Fruit fly (Drosophila melanogaster) whole organism, embryonic: ENCODE measurements around the gene CG7379.

Source experiments
- Atf3 ChIP-seq: fragments of 200-800 bp; sonication (Bioruptor generic); optimal IDR thresholded peaks from 3 replicates; lab custom pipeline; 2016; ENCODE audit warnings: missing biosample characterization, missing genetic modification characterization
- Bdp1 ChIP-seq: fragments of 200-800 bp; sonication (Bioruptor generic); optimal IDR thresholded peaks from 3 replicates; lab custom pipeline; 2016; ENCODE audit warnings: missing biosample characterization, missing genetic modification characterization
- Blimp-1 ChIP-seq: fragments of 200-800 bp; sonication (Bioruptor generic); optimal IDR thresholded peaks from 3 replicates; lab custom pipeline; 2018; ENCODE audit warnings: missing biosample characterization, missing genetic modification characterization, mild to moderate bottlenecking, moderate library complexity, missing genetic modification reagents
- BtbVII ChIP-seq: fragments of 200-800 bp; sonication (Bioruptor generic); optimal IDR thresholded peaks from 3 replicates; lab custom pipeline; 2017; ENCODE audit warnings: missing biosample characterization, mild to moderate bottlenecking, missing genetic modification characterization
- CG10321 ChIP-seq: fragments of 200-800 bp; sonication (Bioruptor generic); IDR thresholded peaks from 2 replicates; pipeline ENCODE4 v1.3.6; 2022; ENCODE audit warnings: missing biosample characterization, missing genetic modification characterization
- CG10543 ChIP-seq: fragments of 200-800 bp; sonication (Bioruptor generic); optimal IDR thresholded peaks from 3 replicates; lab custom pipeline; 2017; ENCODE audit warnings: missing biosample characterization, mild to moderate bottlenecking, missing genetic modification characterization, moderate library complexity
- CG12236 ChIP-seq: fragments of 200-800 bp; sonication (Bioruptor generic); optimal IDR thresholded peaks from 2 replicates; lab custom pipeline; 2016; ENCODE audit warnings: missing biosample characterization, missing genetic modification characterization
- CG12659 ChIP-seq: fragments of 200-800 bp; sonication (Bioruptor generic); optimal IDR thresholded peaks from 3 replicates; lab custom pipeline; 2017; ENCODE audit warnings: mild to moderate bottlenecking, missing biosample characterization, missing genetic modification reagents, missing genetic modification characterization
- CG12769 ChIP-seq: fragments of 200-800 bp; sonication (Bioruptor generic); optimal IDR thresholded peaks from 2 replicates; lab custom pipeline; 2019; ENCODE audit warnings: missing biosample characterization, mild to moderate bottlenecking, missing genetic modification characterization, moderate library complexity
- CG13287 ChIP-seq: fragments of 200-800 bp; sonication (Bioruptor generic); IDR thresholded peaks from 2 replicates; pipeline ENCODE4 v1.3.6; 2022; ENCODE audit warnings: missing biosample characterization, missing genetic modification characterization; ENCODE audit not compliant: partially characterized antibody
- CG14667 ChIP-seq: fragments of 200-800 bp; sonication (Bioruptor generic); IDR thresholded peaks from 2 replicates; pipeline ENCODE4 v1.3.6; 2022; ENCODE audit warnings: missing biosample characterization, missing genetic modification characterization
- CG15073 ChIP-seq: fragments of 200-800 bp; sonication (Bioruptor generic); optimal IDR thresholded peaks from 2 replicates; lab custom pipeline; 2016; ENCODE audit warnings: missing biosample characterization, missing genetic modification characterization
- CG18764 ChIP-seq: fragments of 200-800 bp; sonication (Bioruptor generic); optimal IDR thresholded peaks from 3 replicates; lab custom pipeline; 2016; ENCODE audit warnings: missing biosample characterization, missing genetic modification characterization
- CG2678 ChIP-seq: fragments of 200-800 bp; sonication (Bioruptor generic); optimal IDR thresholded peaks from 3 replicates; lab custom pipeline; 2019; ENCODE audit warnings: missing biosample characterization, mild to moderate bottlenecking, missing genetic modification characterization, moderate library complexity
- CG31365 ChIP-seq: fragments of 200-800 bp; sonication (Bioruptor generic); optimal IDR thresholded peaks from 2 replicates; lab custom pipeline; 2018; ENCODE audit warnings: missing biosample characterization, mild to moderate bottlenecking, missing genetic modification characterization
- CG32772 ChIP-seq: fragments of 200-800 bp; sonication (Bioruptor generic); IDR thresholded peaks from 2 replicates; pipeline ENCODE4 v1.3.6; 2022; ENCODE audit warnings: missing biosample characterization, missing genetic modification characterization
- CG3726 ChIP-seq: fragments of 200-800 bp; sonication (Bioruptor generic); IDR thresholded peaks from 3 replicates; pipeline ENCODE4, ENCODE4 v1.3.6; 2022; ENCODE audit warnings: missing biosample characterization, missing genetic modification characterization
- CG4820 ChIP-seq: fragments of 200-800 bp; sonication (Bioruptor generic); optimal IDR thresholded peaks from 3 replicates; lab custom pipeline; 2016; ENCODE audit warnings: missing biosample characterization, missing genetic modification characterization
- CG6175 ChIP-seq: fragments of 200-800 bp; sonication (Bioruptor generic); IDR thresholded peaks from 3 replicates; pipeline ENCODE4 v1.3.6; 2022; ENCODE audit warnings: missing biosample characterization, missing genetic modification characterization
- CG6813 ChIP-seq: fragments of 200-800 bp; sonication (Bioruptor generic); optimal IDR thresholded peaks from 2 replicates; lab custom pipeline; 2017; ENCODE audit warnings: missing biosample characterization, missing genetic modification characterization, mild to moderate bottlenecking, moderate library complexity, missing genetic modification reagents
- CG7372 ChIP-seq: fragments of 200-800 bp; sonication (Bioruptor generic); IDR thresholded peaks from 2 replicates; pipeline ENCODE4 v1.3.6; 2022; ENCODE audit warnings: missing biosample characterization, missing genetic modification characterization
- CG7839 ChIP-seq: fragments of 200-800 bp; sonication (Bioruptor generic); optimal IDR thresholded peaks from 3 replicates; lab custom pipeline; 2018; ENCODE audit warnings: missing biosample characterization, mild to moderate bottlenecking, missing genetic modification characterization, moderate library complexity
- CG8478 ChIP-seq: fragments of >200 bp; optimal IDR thresholded peaks from 2 replicates; lab custom pipeline; 2018
- CG8765 ChIP-seq: fragments of 200-800 bp; sonication (Bioruptor generic); IDR thresholded peaks from 2 replicates; pipeline ENCODE4 v1.3.6; 2022; ENCODE audit warnings: missing biosample characterization, missing genetic modification characterization
- CG8924 ChIP-seq: fragments of 200-800 bp; optimal IDR thresholded peaks from 3 replicates; lab custom pipeline; 2019; ENCODE audit warnings: missing biosample characterization, mild to moderate bottlenecking, missing genetic modification characterization, moderate library complexity
- CG9727 ChIP-seq: fragments of 200-800 bp; sonication (Bioruptor generic); optimal IDR thresholded peaks from 3 replicates; lab custom pipeline; 2017; ENCODE audit warnings: missing biosample characterization, mild to moderate bottlenecking, missing genetic modification characterization
- CTCF ChIP-seq: fragments of 200-800 bp; sonication (Bioruptor generic); optimal IDR thresholded peaks from 2 replicates; lab custom pipeline; 2017; ENCODE audit warnings: missing biosample characterization, mild to moderate bottlenecking, missing genetic modification characterization, moderate library complexity
- D19B ChIP-seq: fragments of 200-800 bp; sonication (Bioruptor generic); optimal IDR thresholded peaks from 2 replicates; lab custom pipeline; 2017; ENCODE audit warnings: missing biosample characterization, mild to moderate bottlenecking, missing genetic modification characterization
- Deaf1 ChIP-seq: fragments of 200-800 bp; optimal IDR thresholded peaks from 3 replicates; lab custom pipeline; 2019; ENCODE audit warnings: missing biosample characterization, mild to moderate bottlenecking, missing genetic modification characterization, moderate library complexity
- Dfd ChIP-seq, 2 experiments: fragments of >200 bp; optimal IDR thresholded peaks; 2 replicates each; lab custom pipeline; 2017; ENCODE audit warnings: missing biosample characterization in 2 of 2, missing genetic modification characterization in 2 of 2
- E2f2 ChIP-seq: fragments of 200-800 bp; sonication (Bioruptor generic); IDR thresholded peaks from 2 replicates; pipeline ENCODE4 v1.3.6; 2022; ENCODE audit warnings: missing biosample characterization, missing genetic modification characterization
- HLHmδ ChIP-seq: fragments of 200-800 bp; sonication (Bioruptor generic); optimal IDR thresholded peaks from 2 replicates; lab custom pipeline; 2018; ENCODE audit warnings: missing biosample characterization, mild to moderate bottlenecking, missing genetic modification characterization, moderate library complexity
- HmgD ChIP-seq: fragments of 200-800 bp; sonication (Bioruptor generic); optimal IDR thresholded peaks from 3 replicates; lab custom pipeline; 2016; ENCODE audit warnings: missing biosample characterization, missing genetic modification characterization
- HmgZ ChIP-seq: fragments of 200-800 bp; sonication (Bioruptor generic); optimal IDR thresholded peaks from 2 replicates; lab custom pipeline; 2018; ENCODE audit warnings: missing biosample characterization, mild to moderate bottlenecking, missing genetic modification characterization
- Mrtf ChIP-seq: fragments of 200-800 bp; sonication (Bioruptor generic); IDR thresholded peaks from 3 replicates; pipeline ENCODE4 v1.3.6; 2022; ENCODE audit warnings: missing biosample characterization, missing genetic modification characterization
- Opbp ChIP-seq: fragments of 200-800 bp; sonication (Bioruptor generic); IDR thresholded peaks from 3 replicates; pipeline ENCODE4 v1.3.6; 2022; ENCODE audit warnings: missing biosample characterization, missing genetic modification characterization; ENCODE audit not compliant: partially characterized antibody
- Optix ChIP-seq: fragments of 200-800 bp; sonication (Bioruptor generic); IDR thresholded peaks from 3 replicates; pipeline ENCODE4 v1.3.6; 2022; ENCODE audit warnings: missing biosample characterization, missing genetic modification characterization
- Sox102F ChIP-seq: fragments of 200-800 bp; sonication (Bioruptor generic); optimal IDR thresholded peaks from 2 replicates; lab custom pipeline; 2018; ENCODE audit warnings: missing biosample characterization, mild to moderate bottlenecking, missing genetic modification characterization, moderate library complexity
- Trl ChIP-seq, 3 experiments: fragments of >200 bp in 2 of 3; fragments of 200-800 bp in 1 of 3; sonication (Bioruptor generic) in 1 of 3; optimal IDR thresholded peaks; 2 replicates in 1 of 3; 3 replicates in 2 of 3; lab custom pipeline; 2016 to 2017; ENCODE audit warnings: missing biosample characterization in 1 of 3, missing genetic modification characterization in 1 of 3
- aop ChIP-seq: fragments of 200-800 bp; sonication (Bioruptor generic); IDR thresholded peaks from 2 replicates; pipeline ENCODE4 v1.3.6; 2022; ENCODE audit warnings: missing biosample characterization, missing genetic modification characterization
- cg ChIP-seq: fragments of 200-800 bp; sonication (Bioruptor generic); optimal IDR thresholded peaks from 3 replicates; lab custom pipeline; 2019; ENCODE audit warnings: missing biosample characterization, mild to moderate bottlenecking, missing genetic modification characterization, moderate library complexity
- ci ChIP-seq: fragments of 200-800 bp; sonication (Bioruptor generic); IDR thresholded peaks from 3 replicates; pipeline ENCODE4 v1.3.6; 2022; ENCODE audit warnings: missing biosample characterization, missing genetic modification characterization
- da ChIP-seq: fragments of 200-800 bp; sonication (Bioruptor generic); optimal IDR thresholded peaks from 2 replicates; lab custom pipeline; 2016; ENCODE audit warnings: missing biosample characterization, missing genetic modification characterization
- gsb-n ChIP-seq: fragments of 200-800 bp; sonication (Bioruptor generic); optimal IDR thresholded peaks from 3 replicates; lab custom pipeline; 2018; ENCODE audit warnings: missing biosample characterization, mild to moderate bottlenecking, missing genetic modification characterization
- kay ChIP-seq: fragments of 200-800 bp; sonication (Bioruptor generic); optimal IDR thresholded peaks from 2 replicates; lab custom pipeline; 2016; ENCODE audit warnings: missing biosample characterization, missing genetic modification characterization
- pho ChIP-seq: fragments of 200-800 bp; sonication (Bioruptor generic); optimal IDR thresholded peaks from 2 replicates; lab custom pipeline; 2016; ENCODE audit warnings: missing biosample characterization, missing genetic modification characterization
- ro ChIP-seq: fragments of 200-800 bp; sonication (Bioruptor generic); IDR thresholded peaks from 2 replicates; pipeline ENCODE4 v1.3.6; 2022; ENCODE audit warnings: missing biosample characterization, missing genetic modification characterization
- sd ChIP-seq: fragments of 200-800 bp; sonication (Bioruptor generic); optimal IDR thresholded peaks from 3 replicates; lab custom pipeline; 2018; ENCODE audit warnings: missing biosample characterization, mild to moderate bottlenecking, missing genetic modification characterization, moderate library complexity
- slp2 ChIP-seq: fragments of 200-800 bp; sonication (Bioruptor generic); optimal IDR thresholded peaks from 2 replicates; lab custom pipeline; 2016; ENCODE audit warnings: missing biosample characterization, missing genetic modification characterization
- sqz ChIP-seq: fragments of 200-800 bp; sonication (Bioruptor generic); optimal IDR thresholded peaks from 3 replicates; lab custom pipeline; 2018; ENCODE audit warnings: missing biosample characterization, mild to moderate bottlenecking, missing genetic modification characterization
- sr ChIP-seq: fragments of 200-800 bp; sonication (Bioruptor generic); IDR thresholded peaks from 3 replicates; pipeline ENCODE4 v1.3.6; 2022; ENCODE audit warnings: missing biosample characterization, missing genetic modification characterization
- trem ChIP-seq: fragments of 200-800 bp; optimal IDR thresholded peaks from 3 replicates; lab custom pipeline; 2019; ENCODE audit warnings: missing biosample characterization, mild to moderate bottlenecking, missing genetic modification characterization, moderate library complexity

The CG7379 gene

DNA sequence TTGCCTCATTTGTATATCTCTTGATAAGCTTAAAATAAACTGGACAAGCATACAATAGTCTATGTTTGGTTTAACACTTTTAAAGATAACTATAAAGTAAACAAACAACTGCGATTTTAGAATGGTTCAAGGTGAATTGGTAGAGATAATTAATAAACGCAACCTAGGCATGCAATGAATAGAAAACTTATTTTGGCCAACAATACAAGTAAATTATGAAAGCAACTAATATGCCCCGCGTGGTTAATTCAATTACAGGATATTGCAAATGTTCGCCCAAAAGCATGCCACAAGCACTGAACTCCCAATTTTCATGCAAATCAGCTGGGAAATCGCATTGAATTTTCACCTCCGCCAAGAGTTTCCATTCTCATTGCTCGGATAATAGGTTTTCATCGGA lies 13.9 kb downstream of the CG7379 start (continued):
- TF ChIP-seq CG6813, result no peak
- TF ChIP-seq Sox102F (GFP tag; lab: Kevin White, UChicago), result peak; percentile 23
- no peak for TF ChIP-seq CG8765 (GFP tag; lab: Robert Waterston, UW)
- TF ChIP-seq Mrtf (GFP tag; lab: Robert Waterston, UW), result no peak
- no peak for TF ChIP-seq aop (GFP tag; lab: Robert Waterston, UW)
- TF ChIP-seq Atf3 (GFP tag; lab: Kevin White, UChicago), result no peak
- TF ChIP-seq CG12659 (GFP tag; lab: Kevin White, UChicago), result peak; percentile 2
- TF ChIP-seq CG31365 (tag; lab: Kevin White, UChicago), result no peak
- TF ChIP-seq Blimp-1 (GFP tag; lab: Kevin White, UChicago), result no peak
- TF ChIP-seq Dfd (GFP tag; optimal IDR thresholded peaks at IDR 0.05; lab: Kevin White, UChicago), result no peak
- no peak for TF ChIP-seq CG14667 (GFP tag; lab: Robert Waterston, UW)

DNA sequence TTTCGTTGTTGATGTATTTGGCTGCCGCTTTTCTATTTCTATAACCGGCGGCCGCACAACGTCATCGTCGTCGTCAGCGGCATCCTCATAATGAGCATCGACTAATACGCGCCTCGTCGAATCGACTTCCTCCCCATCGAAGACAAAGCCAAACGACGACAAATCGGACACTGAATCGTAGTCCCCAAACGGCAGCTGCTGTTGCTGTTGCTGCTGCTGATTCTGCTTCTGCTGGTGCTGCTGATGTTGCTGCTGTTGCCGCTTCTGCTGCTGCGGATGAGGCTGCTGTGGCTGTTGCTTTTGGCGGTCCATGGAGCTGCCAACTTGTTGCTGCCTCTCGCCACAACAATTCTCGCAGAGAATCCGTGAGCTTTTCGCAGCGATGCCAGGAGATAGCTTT lies 15.0 kb downstream of the CG7379 start:
- TF ChIP-seq CG15073 (GFP tag; lab: Kevin White, UChicago), result no peak
- no peak for TF ChIP-seq ro (GFP tag; lab: Robert Waterston, UW)
- TF ChIP-seq cg (GFP tag; lab: Kevin White, UChicago), result no peak
- peak in 1 of 2 experiments; percentile 19 for TF ChIP-seq Trl (optimal IDR thresholded peaks at IDR 0.05; lab: Kevin White, UChicago)
- TF ChIP-seq Trl (GFP tag; optimal IDR thresholded peaks at IDR 0.05; lab: Kevin White, UChicago), result no peak
- TF ChIP-seq CG12236 (GFP tag; lab: Kevin White, UChicago), result no peak
- no peak for TF ChIP-seq gsb-n (tag; lab: Kevin White, UChicago)
- TF ChIP-seq pho (GFP tag; lab: Kevin White, UChicago), result no peak
- peak; percentile 20 for TF ChIP-seq CG12769 (tag; lab: Kevin White, UChicago)
- no peak for TF ChIP-seq CG32772
- TF ChIP-seq CG8924, result no peak
- no peak for TF ChIP-seq BtbVII (GFP tag; lab: Kevin White, UChicago)
- TF ChIP-seq sr (GFP tag; lab: Robert Waterston, UW), result no peak
- no peak for TF ChIP-seq ci
- no peak for TF ChIP-seq CG8478 (lab: Kevin White, UChicago)
- TF ChIP-seq E2f2 (GFP tag; lab: Robert Waterston, UW), result no peak
- peak; percentile 4 for TF ChIP-seq CG10543
- TF ChIP-seq CTCF (GFP tag; lab: Kevin White, UChicago), result no peak
- no peak for TF ChIP-seq slp2 (GFP tag; lab: Kevin White, UChicago)
- TF ChIP-seq Bdp1 (GFP tag; lab: Kevin White, UChicago), result no peak
- no peak for TF ChIP-seq trem (tag; lab: Kevin White, UChicago)
- no peak for TF ChIP-seq D19B (GFP tag; lab: Kevin White, UChicago)
- no peak for TF ChIP-seq HLHmδ (GFP tag; lab: Kevin White, UChicago)
- TF ChIP-seq Opbp (GFP tag; lab: Robert Waterston, UW), result no peak
- no peak for TF ChIP-seq Optix
- TF ChIP-seq CG9727, result no peak
- no peak for TF ChIP-seq HmgD (GFP tag; lab: Kevin White, UChicago)
- no peak for TF ChIP-seq kay
- no peak for TF ChIP-seq sqz (GFP tag; lab: Kevin White, UChicago)
- peak; percentile 63 for TF ChIP-seq sd (tag; lab: Kevin White, UChicago)
- no peak for TF ChIP-seq da (GFP tag; lab: Kevin White, UChicago)
- no peak for TF ChIP-seq CG3726 (GFP tag; lab: Robert Waterston, UW)
- no peak for TF ChIP-seq CG4820 (GFP tag; lab: Kevin White, UChicago)
- TF ChIP-seq CG13287 (GFP tag; lab: Robert Waterston, UW), result no peak
- peak; percentile 70; the same call in 1 of the 3 replicates for TF ChIP-seq CG6175 (GFP tag; lab: Robert Waterston, UW)
- no peak for TF ChIP-seq CG10321 (GFP tag; lab: Robert Waterston, UW)
- TF ChIP-seq Deaf1, result peak; percentile 37
- no peak for TF ChIP-seq CG7839 (tag; lab: Kevin White, UChicago)
- TF ChIP-seq CG18764 (GFP tag; lab: Kevin White, UChicago), result no peak
- no peak for TF ChIP-seq HmgZ (tag; lab: Kevin White, UChicago)
- TF ChIP-seq CG2678 (tag; lab: Kevin White, UChicago), result no peak
- no peak for TF ChIP-seq CG7372 (GFP tag; lab: Robert Waterston, UW)
